Worm (Caenorhabditis elegans) whole organism, L4 larva: ENCODE results near the gene R09E10.8.
A peak's percentile ranks its signal among the peaks of the same experiment; 100 is the strongest.

Experiments used
- T20F7.1 ChIP-seq: fragments of 200-800 bp; sonication (Bioruptor generic); optimal IDR thresholded peaks from 2 replicates; lab custom pipeline; 2018; ENCODE audit warnings: mild to moderate bottlenecking, missing genetic modification characterization, missing compliant biosample characterization
- Y5F2A.4 ChIP-seq: fragments of 200-800 bp; sonication (Bioruptor generic); optimal IDR thresholded peaks from 2 replicates; lab custom pipeline; 2018; ENCODE audit warnings: mild to moderate bottlenecking, missing genetic modification characterization, missing compliant biosample characterization
- Y75B8A.6 ChIP-seq: fragments of 200-800 bp; sonication (Bioruptor generic); IDR thresholded peaks from 2 replicates; pipeline ENCODE4 v1.3.6; 2022; ENCODE audit warnings: missing genetic modification reagents, missing genetic modification characterization, missing compliant biosample characterization
- ZK546.5 ChIP-seq, 2 experiments: sonication (generic microtip); optimal IDR thresholded peaks; 2 replicates each; lab custom pipeline; 2017; ENCODE audit warnings: missing biosample characterization in 2 of 2, missing genetic modification characterization in 2 of 2
- ama-1 ChIP-seq: fragments of 150-350 bp; optimal IDR thresholded peaks from 2 replicates; lab custom pipeline; 2014; ENCODE audit warnings: inconsistent platforms, mixed read lengths
- ceh-20 ChIP-seq: fragments of 200-800 bp; sonication (Bioruptor generic); IDR thresholded peaks from 2 replicates; pipeline ENCODE4 v1.3.6; 2022; ENCODE audit warnings: missing genetic modification reagents, missing genetic modification characterization, missing compliant biosample characterization
- cey-2 ChIP-seq: sonication (generic microtip); optimal IDR thresholded peaks from 3 replicates; lab custom pipeline; 2017; ENCODE audit warnings: missing genetic modification characterization, mild to moderate bottlenecking, missing compliant biosample characterization, antibody characterized with exemption, borderline replicate concordance; ENCODE audit not compliant: insufficient read depth
- daf-16 ChIP-seq, 3 experiments: sonication (generic microtip); optimal IDR thresholded peaks; 2 replicates each; lab custom pipeline; 2016 to 2017; ENCODE audit warnings: missing genetic modification characterization in 3 of 3, missing genetic modification reagents in 3 of 3, mild to moderate bottlenecking in 2 of 3, missing compliant biosample characterization in 2 of 3, missing biosample characterization in 1 of 3, moderate library complexity in 1 of 3
- daf-19 ChIP-seq: fragments of 200-800 bp; sonication (Bioruptor generic); conservative IDR thresholded peaks from 2 replicates; pipeline ENCODE4 v1.3.6; 2022; ENCODE audit warnings: missing genetic modification characterization, missing compliant biosample characterization
- dmd-6 ChIP-seq: fragments of 200-800 bp; sonication (Bioruptor generic); IDR thresholded peaks from 2 replicates; pipeline ENCODE4 v1.3.6; 2022; ENCODE audit warnings: missing genetic modification reagents, missing genetic modification characterization, missing compliant biosample characterization
- dve-1 ChIP-seq: sonication (generic microtip); optimal IDR thresholded peaks from 2 replicates; lab custom pipeline; 2017; ENCODE audit warnings: antibody characterized with exemption, mild to moderate bottlenecking, missing genetic modification characterization, missing compliant biosample characterization; ENCODE audit not compliant: insufficient read depth
- egl-43 ChIP-seq: fragments of 200-800 bp; sonication (Bioruptor generic); IDR thresholded peaks from 2 replicates; pipeline ENCODE4 v1.3.6; 2022; ENCODE audit warnings: missing genetic modification reagents, missing genetic modification characterization, missing compliant biosample characterization
- hif-1 ChIP-seq, 2 experiments: sonication (generic microtip); optimal IDR thresholded peaks; 2 replicates each; lab custom pipeline; 2016 to 2017; ENCODE audit warnings: missing compliant biosample characterization in 2 of 2, missing genetic modification characterization in 2 of 2, missing genetic modification reagents in 2 of 2, missing genotype in 2 of 2, mild to moderate bottlenecking in 1 of 2
- hlh-11 ChIP-seq: fragments of 200-800 bp; sonication (Bioruptor generic); optimal IDR thresholded peaks from 2 replicates; lab custom pipeline; 2018; ENCODE audit warnings: mild to moderate bottlenecking, missing genetic modification characterization, missing compliant biosample characterization
- hlh-30 ChIP-seq: sonication (generic microtip); optimal IDR thresholded peaks from 2 replicates; lab custom pipeline; 2017; ENCODE audit warnings: antibody characterized with exemption, mild to moderate bottlenecking, missing genetic modification characterization, missing compliant biosample characterization; ENCODE audit not compliant: insufficient read depth
- hmg-1.1 ChIP-seq: fragments of 200-800 bp; sonication (Bioruptor generic); IDR thresholded peaks from 2 replicates; pipeline ENCODE4 v1.3.6; 2022; ENCODE audit warnings: missing genetic modification reagents, missing genetic modification characterization, missing compliant biosample characterization
- lim-7 ChIP-seq: fragments of 200-800 bp; sonication (Bioruptor generic); IDR thresholded peaks from 2 replicates; pipeline ENCODE4 v1.3.6; 2022; ENCODE audit warnings: missing genetic modification characterization, missing compliant biosample characterization
- lin-1 ChIP-seq: fragments of 200-800 bp; sonication (Bioruptor generic); IDR thresholded peaks from 2 replicates; pipeline ENCODE4 v1.3.6; 2022; ENCODE audit warnings: missing genetic modification reagents, missing genetic modification characterization, missing compliant biosample characterization
- lin-13 ChIP-seq: fragments of 150-350 bp; optimal IDR thresholded peaks from 2 replicates; lab custom pipeline; 2014; ENCODE audit warnings: missing biosample characterization, missing genetic modification reagents, missing genetic modification characterization
- lsy-2 ChIP-seq, 2 experiments: fragments of 150-350 bp in 1 of 2; sonication (generic microtip) in 1 of 2; optimal IDR thresholded peaks; 2 replicates each; lab custom pipeline; 2014 to 2017; ENCODE audit warnings: missing biosample characterization in 2 of 2, missing genetic modification characterization in 2 of 2
- mdl-1 ChIP-seq, 2 experiments: fragments of 150-350 bp in 1 of 2; sonication (generic microtip) in 1 of 2; optimal IDR thresholded peaks; 2 replicates each; lab custom pipeline; 2014 to 2017; ENCODE audit warnings: missing biosample characterization in 2 of 2, missing genetic modification characterization in 2 of 2
- mep-1 ChIP-seq: fragments of 150-350 bp; sonication (generic microtip); optimal IDR thresholded peaks from 3 replicates; lab custom pipeline; 2014; ENCODE audit warnings: missing biosample characterization, missing genetic modification characterization
- mes-2 ChIP-seq: sonication (generic microtip); optimal IDR thresholded peaks from 2 replicates; lab custom pipeline; 2016; ENCODE audit warnings: missing genotype, mild to moderate bottlenecking, missing genetic modification characterization, missing compliant biosample characterization; ENCODE audit not compliant: poor library complexity, severe bottlenecking
- mxl-3 ChIP-seq: fragments of 200-800 bp; sonication (Bioruptor generic); optimal IDR thresholded peaks from 2 replicates; lab custom pipeline; 2018; ENCODE audit warnings: mild to moderate bottlenecking, missing genetic modification characterization, missing compliant biosample characterization
- nhr-10 ChIP-seq: fragments of 150-350 bp; optimal IDR thresholded peaks from 2 replicates; lab custom pipeline; 2014; ENCODE audit warnings: missing biosample characterization, missing genetic modification characterization
- nhr-11 ChIP-seq: fragments of 150-350 bp; optimal IDR thresholded peaks from 2 replicates; lab custom pipeline; 2014; ENCODE audit warnings: missing biosample characterization, missing genetic modification characterization
- nhr-111 ChIP-seq: fragments of 200-800 bp; sonication (Bioruptor generic); optimal IDR thresholded peaks from 2 replicates; lab custom pipeline; 2018; ENCODE audit warnings: mild to moderate bottlenecking, missing genetic modification characterization, missing compliant biosample characterization
- nhr-25 ChIP-seq: sonication (generic microtip); optimal IDR thresholded peaks from 2 replicates; lab custom pipeline; 2017; ENCODE audit warnings: missing genetic modification characterization, mild to moderate bottlenecking, missing compliant biosample characterization, antibody characterized with exemption, moderate library complexity, borderline replicate concordance; ENCODE audit not compliant: insufficient read depth
- nhr-28 ChIP-seq: fragments of 150-350 bp; optimal IDR thresholded peaks from 2 replicates; lab custom pipeline; 2014; ENCODE audit warnings: missing biosample characterization, missing genetic modification characterization
- nhr-48 ChIP-seq: sonication (generic microtip); optimal IDR thresholded peaks from 2 replicates; lab custom pipeline; 2016; ENCODE audit warnings: mild to moderate bottlenecking, missing genetic modification characterization, missing compliant biosample characterization
- nhr-77 ChIP-seq: fragments of 150-350 bp; optimal IDR thresholded peaks from 2 replicates; lab custom pipeline; 2014; ENCODE audit warnings: missing biosample characterization, missing genetic modification characterization
- php-3 ChIP-seq: fragments of 200-800 bp; sonication (Bioruptor generic); IDR thresholded peaks from 2 replicates; pipeline ENCODE4 v1.3.6; 2022; ENCODE audit warnings: missing genetic modification reagents, missing genetic modification characterization, missing compliant biosample characterization
- pqm-1 ChIP-seq: sonication (generic microtip); optimal IDR thresholded peaks from 2 replicates; lab custom pipeline; 2017; ENCODE audit warnings: missing biosample characterization, missing genetic modification characterization
- rbr-2 ChIP-seq: sonication (generic microtip); optimal IDR thresholded peaks from 2 replicates; lab custom pipeline; 2016; ENCODE audit warnings: missing genotype, missing genetic modification characterization, missing compliant biosample characterization
- saeg-2 ChIP-seq: fragments of 200-800 bp; sonication (Bioruptor generic); IDR thresholded peaks from 2 replicates; pipeline ENCODE4 v1.3.6; 2022; ENCODE audit warnings: missing genetic modification reagents, missing genetic modification characterization, missing compliant biosample characterization
- skn-1 ChIP-seq: fragments of 150-350 bp; optimal IDR thresholded peaks from 2 replicates; lab custom pipeline; 2014; ENCODE audit warnings: missing biosample characterization, missing genetic modification characterization
- tra-1 ChIP-seq: fragments of 200-800 bp; sonication (Bioruptor generic); IDR thresholded peaks from 2 replicates; pipeline ENCODE4 v1.3.6; 2022; ENCODE audit warnings: missing genetic modification reagents, missing genetic modification characterization, missing compliant biosample characterization
- unc-62 ChIP-seq, 3 experiments: fragments of 150-350 bp in 1 of 3; sonication (generic microtip); optimal IDR thresholded peaks in 2 of 3; peaks in 1 of 3; 1 replicate in 1 of 3; 2 replicates in 2 of 3; lab custom pipeline; 2014 to 2017; ENCODE audit warnings: missing biosample characterization in 3 of 3, missing genetic modification characterization in 3 of 3, missing genetic modification reagents in 3 of 3, missing genotype in 1 of 3
- zip-11 ChIP-seq: fragments of 200-800 bp; sonication (Bioruptor generic); IDR thresholded peaks from 2 replicates; pipeline ENCODE4 v1.3.6; 2022; ENCODE audit warnings: missing genetic modification characterization, missing compliant biosample characterization

Gene R09E10.8

DNA sequence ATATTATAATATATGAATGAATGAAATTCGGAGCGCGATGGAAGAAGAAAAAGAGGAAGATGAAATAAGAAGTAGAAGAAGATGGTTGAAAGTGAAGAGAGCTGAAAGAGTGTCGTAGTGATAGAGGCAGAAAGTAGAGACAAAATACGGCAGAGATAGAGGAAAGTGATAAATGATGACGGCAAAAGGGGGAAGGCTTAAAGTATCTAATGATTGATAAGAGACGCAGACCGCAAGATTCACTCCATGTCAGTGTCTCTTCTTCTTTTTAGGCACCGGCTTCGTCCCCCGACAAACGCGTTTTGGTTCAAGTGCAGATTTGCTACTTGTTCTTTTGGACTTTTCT is 32.1 kb upstream of the R09E10.8 start:
- TF ChIP-seq unc-62 (GFP tag; optimal IDR thresholded peaks at IDR 0.05 in 1 of 2; lab: Kevin White, UChicago) (peak in 1 of 2 experiments; percentile 99), unc-62 (tag; optimal IDR thresholded peaks at IDR 0.05; lab: Kevin White, UChicago) (no peak), lin-13 (GFP tag; lab: Kevin White, UChicago) (peak; percentile 32), nhr-25 (tag; lab: Kevin White, UChicago) (peak; percentile 93), mes-2 (tag; lab: Kevin White, UChicago) (peak; percentile 32), lin-1 (GFP tag; lab: Robert Waterston, UW) (0 out of 2 replicates have a peak, but pooled peaks have one; percentile 46), tra-1 (GFP tag; lab: Robert Waterston, UW) (peak; percentile 47; the same call in 1 of the 2 replicates), nhr-77 (tag; lab: Kevin White, UChicago) (peak; percentile 82), lim-7 (GFP tag; lab: Robert Waterston, UW) (no peak), saeg-2 (GFP tag; lab: Robert Waterston, UW) (0 out of 2 replicates have a peak, but pooled peaks have one; percentile 28), mep-1 (tag; lab: Kevin White, UChicago) (peak; percentile 72), nhr-111 (GFP tag; lab: Kevin White, UChicago) (no peak), zip-11 (GFP tag; lab: Robert Waterston, UW) (no peak), nhr-11 (tag; lab: Kevin White, UChicago) (peak; percentile 94), dmd-6 (GFP tag; lab: Robert Waterston, UW) (peak; percentile 79), daf-19 (GFP tag; lab: Robert Waterston, UW) (no peak), ama-1 (lab: Kevin White, UChicago) (no peak), mxl-3 (GFP tag; lab: Kevin White, UChicago) (peak; percentile 52), cey-2 (tag; lab: Kevin White, UChicago) (peak; percentile 17), lsy-2 (tag; optimal IDR thresholded peaks at IDR 0.05; lab: Kevin White, UChicago) (peak; percentile 18 to 51), nhr-28 (tag; lab: Kevin White, UChicago) (peak; percentile 96), hmg-1.1 (no peak; the same call in 1 of the 2 replicates), T20F7.1 (GFP tag; lab: Kevin White, UChicago) (peak; percentile 51), nhr-10 (peak; percentile 67), hif-1 (tag; optimal IDR thresholded peaks at IDR 0.05; lab: Kevin White, UChicago) (peak in 1 of 2 experiments; percentile 28), Y75B8A.6 (GFP tag; lab: Robert Waterston, UW) (no peak), hlh-11 (tag; lab: Kevin White, UChicago) (peak; percentile 86), ZK546.5 (tag; optimal IDR thresholded peaks at IDR 0.05; lab: Kevin White, UChicago) (no peak), hlh-30 (tag; lab: Kevin White, UChicago) (peak; percentile 60), pqm-1 (tag; lab: Kevin White, UChicago) (peak; percentile 90), dve-1 (tag; lab: Kevin White, UChicago) (peak; percentile 88), mdl-1 (tag; optimal IDR thresholded peaks at IDR 0.05; lab: Kevin White, UChicago) (peak in 1 of 2 experiments; percentile 33), egl-43 (GFP tag; lab: Robert Waterston, UW) (0 out of 2 replicates have a peak, but pooled peaks have one; percentile 2), skn-1 (tag; lab: Kevin White, UChicago) (no peak), php-3 (GFP tag; lab: Robert Waterston, UW) (peak; percentile 66; the same call in 1 of the 2 replicates), ceh-20 (GFP tag; lab: Robert Waterston, UW) (peak; percentile 86), nhr-48 (tag; lab: Kevin White, UChicago) (peak; percentile 47), Y5F2A.4 (GFP tag; lab: Kevin White, UChicago) (no peak), daf-16 (GFP tag; optimal IDR thresholded peaks at IDR 0.05; lab: Kevin White, UChicago) (no peak), daf-16 (tag; optimal IDR thresholded peaks at IDR 0.05; lab: Kevin White, UChicago) (peak; percentile 52), rbr-2 (tag; lab: Kevin White, UChicago) (no peak)
